Fruit fly (Drosophila melanogaster) whole organism, embryonic: ENCODE data around the gene Cipc.

ENCODE experiments used
- HLHmδ ChIP-seq: fragments of 200-800 bp; sonication (Bioruptor generic); optimal IDR thresholded peaks from 2 replicates; lab custom pipeline; 2018; ENCODE audit warnings: missing biosample characterization, mild to moderate bottlenecking, missing genetic modification characterization, moderate library complexity
- Trl ChIP-seq, 3 experiments: fragments of >200 bp in 2 of 3; fragments of 200-800 bp in 1 of 3; sonication (Bioruptor generic) in 1 of 3; optimal IDR thresholded peaks; 2 replicates in 1 of 3; 3 replicates in 2 of 3; lab custom pipeline; 2016 to 2017; ENCODE audit warnings: missing biosample characterization in 1 of 3, missing genetic modification characterization in 1 of 3
- pan ChIP-seq, 4 experiments: fragments of >200 bp in 3 of 4; fragments of 200-800 bp in 1 of 4; sonication (Bioruptor generic) in 1 of 4; optimal IDR thresholded peaks in 3 of 4; IDR thresholded peaks in 1 of 4; 2 replicates each; pipeline versions ENCODE4 v1.3.6 to Lab custom; 2017 to 2022; ENCODE audit warnings: missing biosample characterization in 2 of 4, missing genetic modification characterization in 2 of 4, mixed read lengths in 1 of 4
- pros ChIP-seq: fragments of 200-800 bp; sonication (Bioruptor generic); optimal IDR thresholded peaks from 3 replicates; lab custom pipeline; 2019; ENCODE audit warnings: missing biosample characterization, mild to moderate bottlenecking, missing genetic modification characterization, moderate library complexity
- sug ChIP-seq: fragments of 200-800 bp; optimal IDR thresholded peaks from 2 replicates; lab custom pipeline; 2019; ENCODE audit warnings: missing biosample characterization, mild to moderate bottlenecking, missing genetic modification characterization, moderate library complexity

DNA sequence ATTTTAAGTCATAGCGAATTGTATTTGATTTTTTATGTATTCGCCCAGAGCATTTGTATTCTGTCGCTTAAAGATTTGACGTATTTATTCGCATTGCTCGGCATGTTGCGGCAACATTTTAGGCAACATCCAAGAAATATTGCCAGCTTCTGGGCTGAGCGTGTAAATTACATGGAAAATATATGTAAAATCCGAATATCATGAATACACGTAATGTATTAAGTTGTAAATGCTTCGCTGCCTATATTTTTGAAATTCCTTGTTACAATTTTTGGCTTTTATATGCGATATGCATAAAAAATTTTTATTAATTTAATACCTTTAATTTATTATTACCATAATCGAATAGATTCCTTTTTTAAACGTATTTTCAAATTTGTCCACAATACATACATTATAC lies 23.0 kb downstream of the Cipc start:
- TF ChIP-seq pan (optimal IDR thresholded peaks at IDR 0.05; lab: Kevin White, UChicago) (no peak), pan (GFP tag; optimal IDR thresholded peaks at IDR 0.05 in 1 of 2, IDR thresholded peaks at IDR 0.05 in 1 of 2) (no peak), HLHmδ (no peak), sug (no peak), pros (no peak), Trl (optimal IDR thresholded peaks at IDR 0.05; lab: Kevin White, UChicago) (no peak), Trl (GFP tag; optimal IDR thresholded peaks at IDR 0.05; lab: Kevin White, UChicago) (no peak)
